Fruit fly (Drosophila melanogaster) whole organism, embryonic: ENCODE results near the gene CG14352.

Experiments
- CG10147 ChIP-seq: fragments of 200-800 bp; sonication (Bioruptor generic); optimal IDR thresholded peaks from 2 replicates; lab custom pipeline; 2019; ENCODE audit warnings: missing biosample characterization, mild to moderate bottlenecking, missing genetic modification characterization, moderate library complexity
- CG10654 ChIP-seq: fragments of 200-800 bp; sonication (Bioruptor generic); optimal IDR thresholded peaks from 2 replicates; lab custom pipeline; 2016; ENCODE audit warnings: missing biosample characterization, missing genetic modification characterization
- CG17829 ChIP-seq: fragments of 200-800 bp; optimal IDR thresholded peaks from 2 replicates; lab custom pipeline; 2019; ENCODE audit warnings: missing biosample characterization, mild to moderate bottlenecking, missing genetic modification characterization, moderate library complexity
- CG18599 ChIP-seq: fragments of 200-800 bp; sonication (Bioruptor generic); optimal IDR thresholded peaks from 3 replicates; lab custom pipeline; 2017; ENCODE audit warnings: missing biosample characterization, missing genetic modification characterization, mild to moderate bottlenecking, moderate library complexity, missing genetic modification reagents
- CG6765 ChIP-seq: fragments of 200-800 bp; sonication (Bioruptor generic); optimal IDR thresholded peaks from 3 replicates; lab custom pipeline; 2017; ENCODE audit warnings: missing biosample characterization, mild to moderate bottlenecking, missing genetic modification characterization
- Hr39 ChIP-seq: fragments of >200 bp; optimal IDR thresholded peaks from 2 replicates; lab custom pipeline; 2017
- Hr78 ChIP-seq, 2 experiments: fragments of 200-800 bp in 1 of 2; fragments of >200 bp in 1 of 2; sonication (Bioruptor generic) in 1 of 2; optimal IDR thresholded peaks; 2 replicates each; lab custom pipeline; 2017 to 2019; ENCODE audit warnings: missing biosample characterization in 2 of 2, missing genetic modification characterization in 2 of 2, mild to moderate bottlenecking in 1 of 2, moderate library complexity in 1 of 2
- fd96Cb ChIP-seq: fragments of 200-800 bp; sonication (Bioruptor generic); optimal IDR thresholded peaks from 2 replicates; lab custom pipeline; 2018; ENCODE audit warnings: missing biosample characterization, mild to moderate bottlenecking, missing genetic modification characterization, moderate library complexity
- hb ChIP-seq: fragments of 200-800 bp; sonication (Bioruptor generic); IDR thresholded peaks from 3 replicates; pipeline ENCODE4 v1.3.6; 2022; ENCODE audit warnings: missing biosample characterization, missing genetic modification characterization; ENCODE audit not compliant: partially characterized antibody
- lola ChIP-seq, 3 experiments: fragments of >200 bp in 2 of 3; fragments of 200-800 bp in 1 of 3; sonication (Bioruptor generic) in 1 of 3; optimal IDR thresholded peaks; 2 replicates each; lab custom pipeline; 2017 to 2019; ENCODE audit warnings: missing biosample characterization in 3 of 3, missing genetic modification characterization in 3 of 3, mild to moderate bottlenecking in 1 of 3, moderate library complexity in 1 of 3
- salm ChIP-seq: fragments of 200-800 bp; sonication (Bioruptor generic); optimal IDR thresholded peaks from 2 replicates; lab custom pipeline; 2018; ENCODE audit warnings: missing biosample characterization, mild to moderate bottlenecking, missing genetic modification characterization

- TF ChIP-seq CG6765 (GFP tag; lab: Kevin White, UChicago) (peak; percentile 79), Hr78 (GFP tag; optimal IDR thresholded peaks at IDR 0.05; lab: Kevin White, UChicago) (no peak), Hr39 (no peak), CG17829 (tag; lab: Kevin White, UChicago) (peak; percentile 30), CG10654 (GFP tag; lab: Kevin White, UChicago) (peak; percentile 18), salm (tag; lab: Kevin White, UChicago) (no peak), hb (no peak), fd96Cb (tag; lab: Kevin White, UChicago) (no peak), CG18599 (GFP tag; lab: Kevin White, UChicago) (peak; percentile 91), CG10147 (GFP tag; lab: Kevin White, UChicago) (peak; percentile 71), lola (GFP tag; optimal IDR thresholded peaks at IDR 0.05; lab: Kevin White, UChicago) (no peak)
These were observed 23.1 kb downstream of the CG14352 start for dm6 chr2L:1634099-1634856.
